Fruit fly (Drosophila melanogaster): ENCODE results near the gene Grl36a.

DNA sequence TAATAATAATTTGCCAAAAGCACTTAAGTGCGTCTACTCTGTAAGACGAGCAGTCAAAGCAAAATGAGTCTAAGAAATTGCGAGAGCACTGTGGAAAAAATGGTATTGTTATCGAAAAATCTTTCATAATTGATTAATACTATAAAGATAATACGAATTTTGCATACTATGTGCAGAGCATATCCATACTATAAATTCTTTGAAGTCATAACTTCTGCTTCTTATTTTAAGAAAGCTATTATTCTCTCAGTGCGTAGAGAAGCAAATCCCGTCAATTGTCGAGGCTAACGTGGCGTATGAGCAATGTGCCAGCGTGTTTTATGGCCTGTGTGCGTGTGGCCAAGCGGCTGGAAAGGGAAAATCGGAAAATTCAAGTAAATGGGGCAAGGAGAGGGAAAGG is 22.1 kb upstream of the Grl36a start:
- no peak for TF ChIP-seq ttk (optimal IDR thresholded peaks at IDR 0.05)
- TF ChIP-seq Sin3A (optimal IDR thresholded peaks at IDR 0.05) = no peak
- TF ChIP-seq h (optimal IDR thresholded peaks at IDR 0.05) = no peak
